Worm (Caenorhabditis elegans): ENCODE measurements around the gene R02F11.2.

ce11 chrV:4770408-4770947 is 23.9 kb upstream of the R02F11.2 start, which contains the start of gene elt-7:
- no peak for TF ChIP-seq him-1 (tag; optimal IDR thresholded peaks at IDR 0.05)
- TF ChIP-seq W03F9.2 (tag; optimal IDR thresholded peaks at IDR 0.05), result no peak

All from whole organism, L4/young adult.